Fruit fly (Drosophila melanogaster): ENCODE measurements around the gene Pde11.

- TF ChIP-seq CG33017 (tag; optimal IDR thresholded peaks at IDR 0.05) (no peak), tj (GFP tag; optimal IDR thresholded peaks at IDR 0.05) (no peak), kay (GFP tag; ENCODE audit: borderline replicate concordance) (peak; percentile 22), CG7101 (tag; optimal IDR thresholded peaks at IDR 0.05) (no peak), CG1620 (GFP tag; optimal IDR thresholded peaks at IDR 0.05) (no peak), cnc (optimal IDR thresholded peaks at IDR 0.05) (no peak), toe (GFP tag; optimal IDR thresholded peaks at IDR 0.05) (no peak), Crg-1 (GFP tag; optimal IDR thresholded peaks at IDR 0.05) (no peak), CG5204 (GFP tag; optimal IDR thresholded peaks at IDR 0.05) (no peak)
Observed at dm6 chr2L:18630611-18631221, 40.6 kb upstream of the Pde11 start.
